Fruit fly (Drosophila melanogaster) whole organism, prepupa: Measurements from ENCODE around the gene Pat1.
A peak's percentile ranks its signal among the peaks of the same experiment; 100 is the strongest.

Experiments used
- CG10631 ChIP-seq: fragments of 200-800 bp; sonication (Bioruptor generic); optimal IDR thresholded peaks from 2 replicates; lab custom pipeline; 2016; ENCODE audit warnings: missing biosample characterization, missing genetic modification characterization
- CG10669 ChIP-seq: fragments of 200-800 bp; sonication (Bioruptor generic); optimal IDR thresholded peaks from 3 replicates; lab custom pipeline; 2018; ENCODE audit warnings: missing biosample characterization, mild to moderate bottlenecking, missing genetic modification characterization, moderate library complexity
- CG11294 ChIP-seq: fragments of 200-800 bp; sonication (Bioruptor generic); IDR thresholded peaks from 2 replicates; pipeline ENCODE4 v1.3.6; 2022; ENCODE audit warnings: missing biosample characterization, missing genetic modification characterization
- CG11902 ChIP-seq: fragments of 200-800 bp; sonication (Bioruptor generic); optimal IDR thresholded peaks from 3 replicates; lab custom pipeline; 2016; ENCODE audit warnings: missing biosample characterization, missing genetic modification characterization
- CG15336 ChIP-seq: fragments of 200-800 bp; sonication (Bioruptor generic); IDR thresholded peaks from 2 replicates; pipeline ENCODE4 v1.3.6; 2022; ENCODE audit warnings: missing biosample characterization, missing genetic modification characterization
- CG16779 ChIP-seq: fragments of 200-800 bp; sonication (Bioruptor generic); optimal IDR thresholded peaks from 3 replicates; lab custom pipeline; 2017; ENCODE audit warnings: missing biosample characterization, mild to moderate bottlenecking, missing genetic modification characterization
- CG3032 ChIP-seq: fragments of 200-800 bp; optimal IDR thresholded peaks from 2 replicates; lab custom pipeline; 2019; ENCODE audit warnings: missing biosample characterization, mild to moderate bottlenecking, missing genetic modification characterization, moderate library complexity
- CG31627 ChIP-seq: fragments of 200-800 bp; sonication (Bioruptor generic); optimal IDR thresholded peaks from 3 replicates; lab custom pipeline; 2016; ENCODE audit warnings: missing biosample characterization, missing genetic modification characterization
- CG34406 ChIP-seq: fragments of 200-800 bp; sonication (Bioruptor generic); optimal IDR thresholded peaks from 3 replicates; lab custom pipeline; 2016; ENCODE audit warnings: missing biosample characterization, missing genetic modification characterization
- CG3919 ChIP-seq: fragments of 200-800 bp; sonication (Bioruptor generic); optimal IDR thresholded peaks from 3 replicates; lab custom pipeline; 2016; ENCODE audit warnings: missing biosample characterization, missing genetic modification characterization
- CG4318 ChIP-seq: fragments of 200-800 bp; sonication (Bioruptor generic); optimal IDR thresholded peaks from 3 replicates; lab custom pipeline; 2017; ENCODE audit warnings: missing biosample characterization, mild to moderate bottlenecking, missing genetic modification characterization
- CG6163 ChIP-seq: fragments of 200-800 bp; sonication (Bioruptor generic); IDR thresholded peaks from 3 replicates; pipeline ENCODE4 v1.3.6; 2022; ENCODE audit warnings: missing biosample characterization, missing genetic modification characterization
- CG6276 ChIP-seq: fragments of 200-800 bp; sonication (Bioruptor generic); optimal IDR thresholded peaks from 2 replicates; lab custom pipeline; 2017; ENCODE audit warnings: missing biosample characterization, mild to moderate bottlenecking, missing genetic modification characterization
- CG6792 ChIP-seq: fragments of 200-800 bp; sonication (Bioruptor generic); optimal IDR thresholded peaks from 3 replicates; lab custom pipeline; 2016; ENCODE audit warnings: missing biosample characterization, missing genetic modification characterization
- CG6808 ChIP-seq: fragments of 200-800 bp; sonication (Bioruptor generic); optimal IDR thresholded peaks from 3 replicates; lab custom pipeline; 2017; ENCODE audit warnings: missing biosample characterization, missing genetic modification characterization, mild to moderate bottlenecking, moderate library complexity, missing genetic modification reagents
- CG6854 ChIP-seq: fragments of 200-800 bp; sonication (Bioruptor generic); optimal IDR thresholded peaks from 2 replicates; lab custom pipeline; 2017; ENCODE audit warnings: missing biosample characterization, mild to moderate bottlenecking, missing genetic modification characterization
- CG7368 ChIP-seq: fragments of 200-800 bp; sonication (Bioruptor generic); optimal IDR thresholded peaks from 3 replicates; lab custom pipeline; 2016; ENCODE audit warnings: missing biosample characterization, missing genetic modification characterization
- CG8119 ChIP-seq: fragments of 200-800 bp; sonication (Bioruptor generic); IDR thresholded peaks from 3 replicates; pipeline ENCODE4 v1.3.6; 2022; ENCODE audit warnings: missing biosample characterization, missing genetic modification characterization
- CG8319 ChIP-seq: fragments of 200-800 bp; sonication (Bioruptor generic); optimal IDR thresholded peaks from 3 replicates; lab custom pipeline; 2016; ENCODE audit warnings: missing biosample characterization, missing genetic modification characterization
- CG8632 ChIP-seq: fragments of 200-800 bp; sonication (Bioruptor generic); optimal IDR thresholded peaks from 3 replicates; lab custom pipeline; 2016; ENCODE audit warnings: missing biosample characterization, missing genetic modification characterization
- CG9139 ChIP-seq: fragments of 200-800 bp; sonication (Bioruptor generic); optimal IDR thresholded peaks from 3 replicates; lab custom pipeline; 2017; ENCODE audit warnings: missing biosample characterization, mild to moderate bottlenecking, missing genetic modification characterization
- Eip75B ChIP-seq: fragments of 200-800 bp; sonication (Bioruptor generic); optimal IDR thresholded peaks from 3 replicates; lab custom pipeline; 2016; ENCODE audit warnings: missing biosample characterization, missing genetic modification characterization
- Eip78C ChIP-seq: fragments of 200-800 bp; sonication (Bioruptor generic); peaks from one replicate; lab custom pipeline; 2016; ENCODE audit warnings: missing biosample characterization, missing genetic modification characterization
- Eip93F ChIP-seq: fragments of 200-800 bp; sonication (Bioruptor generic); optimal IDR thresholded peaks from 2 replicates; lab custom pipeline; 2016; ENCODE audit warnings: missing biosample characterization, mild to moderate bottlenecking, missing genetic modification characterization
- Ets21C ChIP-seq: fragments of 200-800 bp; sonication (Bioruptor generic); optimal IDR thresholded peaks from 3 replicates; lab custom pipeline; 2016; ENCODE audit warnings: missing biosample characterization, missing genetic modification characterization
- Ets96B ChIP-seq: fragments of 200-800 bp; optimal IDR thresholded peaks from 2 replicates; lab custom pipeline; 2019; ENCODE audit warnings: missing biosample characterization, mild to moderate bottlenecking, missing genetic modification characterization, moderate library complexity
- Gug ChIP-seq: fragments of 200-800 bp; sonication (Bioruptor generic); IDR thresholded peaks from 2 replicates; pipeline ENCODE4 v1.3.6; 2022; ENCODE audit warnings: missing biosample characterization, missing genetic modification characterization
- Hr38 ChIP-seq: sonication (Bioruptor generic); optimal IDR thresholded peaks from 2 replicates; lab custom pipeline; 2016; ENCODE audit warnings: missing biosample characterization, missing genetic modification characterization
- Hr39 ChIP-seq: fragments of 200-800 bp; sonication (Bioruptor generic); optimal IDR thresholded peaks from 2 replicates; lab custom pipeline; 2016; ENCODE audit warnings: missing biosample characterization, missing genetic modification characterization
- Hr4 ChIP-seq: fragments of 200-800 bp; sonication (Bioruptor generic); optimal IDR thresholded peaks from 3 replicates; lab custom pipeline; 2016; ENCODE audit warnings: missing biosample characterization, missing genetic modification characterization
- Lpt ChIP-seq: fragments of 200-800 bp; sonication (Bioruptor generic); optimal IDR thresholded peaks from 3 replicates; lab custom pipeline; 2016; ENCODE audit warnings: missing biosample characterization, missing genetic modification characterization
- Met ChIP-seq: fragments of 200-800 bp; sonication (Bioruptor generic); optimal IDR thresholded peaks from 3 replicates; lab custom pipeline; 2016; ENCODE audit warnings: missing biosample characterization, missing genetic modification characterization
- OdsH ChIP-seq: fragments of 200-800 bp; sonication (Bioruptor generic); optimal IDR thresholded peaks from 3 replicates; lab custom pipeline; 2016; ENCODE audit warnings: missing biosample characterization, missing genetic modification characterization
- Sox102F ChIP-seq: fragments of 200-800 bp; sonication (Bioruptor generic); optimal IDR thresholded peaks from 2 replicates; lab custom pipeline; 2016; ENCODE audit warnings: missing biosample characterization, mild to moderate bottlenecking, missing genetic modification characterization
- Sox14 ChIP-seq: fragments of 200-800 bp; sonication (Bioruptor generic); optimal IDR thresholded peaks from 3 replicates; lab custom pipeline; 2016; ENCODE audit warnings: missing biosample characterization, missing genetic modification characterization
- Sox15 ChIP-seq: fragments of 200-800 bp; sonication (Bioruptor generic); optimal IDR thresholded peaks from 3 replicates; lab custom pipeline; 2016; ENCODE audit warnings: missing biosample characterization, missing genetic modification characterization
- achi ChIP-seq: fragments of 200-800 bp; sonication (Bioruptor generic); optimal IDR thresholded peaks from 3 replicates; lab custom pipeline; 2016; ENCODE audit warnings: missing biosample characterization, missing genetic modification characterization
- acj6 ChIP-seq: fragments of 200-800 bp; sonication (Bioruptor generic); optimal IDR thresholded peaks from 3 replicates; lab custom pipeline; 2016; ENCODE audit warnings: missing biosample characterization, missing genetic modification characterization
- cyc ChIP-seq: fragments of 200-800 bp; sonication (Bioruptor generic); optimal IDR thresholded peaks from 3 replicates; lab custom pipeline; 2016; ENCODE audit warnings: missing biosample characterization, missing genetic modification characterization
- dac ChIP-seq: fragments of 200-800 bp; sonication (Bioruptor generic); optimal IDR thresholded peaks from 2 replicates; lab custom pipeline; 2017; ENCODE audit warnings: missing biosample characterization, mild to moderate bottlenecking, missing genetic modification characterization
- eg ChIP-seq: fragments of 200-800 bp; sonication (Bioruptor generic); IDR thresholded peaks from 3 replicates; pipeline ENCODE4 v1.3.6; 2022; ENCODE audit warnings: missing biosample characterization, missing genetic modification characterization
- esn ChIP-seq: fragments of 200-800 bp; sonication (Bioruptor generic); optimal IDR thresholded peaks from 2 replicates; lab custom pipeline; 2016; ENCODE audit warnings: missing biosample characterization, mild to moderate bottlenecking, missing genetic modification characterization, moderate library complexity
- fd85E ChIP-seq: fragments of 200-800 bp; sonication (Bioruptor generic); optimal IDR thresholded peaks from 3 replicates; lab custom pipeline; 2016; ENCODE audit warnings: missing biosample characterization, missing genetic modification characterization
- fkh ChIP-seq: fragments of 200-800 bp; sonication (Bioruptor generic); optimal IDR thresholded peaks from 3 replicates; lab custom pipeline; 2017; ENCODE audit warnings: missing biosample characterization, mild to moderate bottlenecking, missing genetic modification characterization, moderate library complexity
- lz ChIP-seq: fragments of 200-800 bp; sonication (Bioruptor generic); optimal IDR thresholded peaks from 3 replicates; lab custom pipeline; 2016; ENCODE audit warnings: missing biosample characterization, missing genetic modification characterization
- net ChIP-seq: fragments of 200-800 bp; sonication (Bioruptor generic); optimal IDR thresholded peaks from 3 replicates; lab custom pipeline; 2016; ENCODE audit warnings: missing biosample characterization, missing genetic modification characterization
- pdm3 ChIP-seq: fragments of 200-800 bp; sonication (Bioruptor generic); optimal IDR thresholded peaks from 3 replicates; lab custom pipeline; 2016; ENCODE audit warnings: missing biosample characterization, missing genetic modification characterization
- salr ChIP-seq, 2 experiments: fragments of 200-800 bp; sonication (Bioruptor generic); optimal IDR thresholded peaks; 3 replicates each; lab custom pipeline; 2016 to 2018; ENCODE audit warnings: missing biosample characterization in 2 of 2, missing genetic modification characterization in 2 of 2, mild to moderate bottlenecking in 1 of 2
- ss ChIP-seq, 2 experiments: fragments of 200-800 bp; sonication (Bioruptor generic); optimal IDR thresholded peaks; 2 replicates in 1 of 2; 3 replicates in 1 of 2; lab custom pipeline; 2017 to 2018; ENCODE audit warnings: mild to moderate bottlenecking in 2 of 2, missing biosample characterization in 2 of 2, missing genetic modification characterization in 2 of 2, moderate library complexity in 1 of 2
- svp ChIP-seq: fragments of 200-800 bp; sonication (Bioruptor generic); peaks from one replicate; lab custom pipeline; 2016; ENCODE audit warnings: missing biosample characterization, missing genetic modification characterization
- topi ChIP-seq: fragments of 200-800 bp; sonication (Bioruptor generic); optimal IDR thresholded peaks from 3 replicates; lab custom pipeline; 2016; ENCODE audit warnings: missing biosample characterization, missing genetic modification characterization
- vri ChIP-seq: fragments of 200-800 bp; sonication (Bioruptor generic); optimal IDR thresholded peaks from 3 replicates; lab custom pipeline; 2016; ENCODE audit warnings: missing biosample characterization, mild to moderate bottlenecking, missing genetic modification characterization

The Pat1 gene

DNA sequence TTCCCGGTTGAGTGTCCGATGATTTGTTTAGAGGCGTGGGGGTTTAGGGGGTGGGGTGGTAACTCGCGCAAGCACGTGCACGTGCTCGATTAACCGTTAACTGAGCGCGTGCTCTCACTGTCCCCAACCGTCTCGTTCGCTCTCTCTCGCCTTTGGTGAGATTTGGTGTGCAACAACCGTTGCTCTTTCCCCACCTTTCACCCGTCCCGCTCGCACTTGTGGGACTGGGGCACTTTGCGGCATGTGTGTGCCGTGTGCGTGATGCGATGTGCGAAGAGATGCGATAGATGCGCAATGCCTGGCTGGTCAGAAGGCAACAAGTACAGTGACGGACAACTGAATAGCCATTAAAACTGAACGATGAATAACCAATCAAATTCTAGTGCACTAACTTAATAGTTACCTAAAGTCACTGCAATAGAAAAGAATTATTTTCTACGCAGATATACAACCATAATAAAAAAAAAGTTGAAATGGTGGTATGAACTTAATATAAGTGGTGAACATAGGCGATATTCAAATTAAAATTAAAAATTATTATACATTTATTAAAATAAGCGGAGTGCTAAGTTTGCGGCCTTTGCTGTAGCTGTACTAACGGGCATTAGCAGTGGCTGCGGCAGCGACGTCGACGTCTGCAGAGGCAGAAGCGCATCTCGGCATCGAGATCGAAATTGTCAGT lies 19.2 kb upstream of the Pat1 start:
- TF ChIP-seq Gug (GFP tag; lab: Robert Waterston, UW) (peak; percentile 79), ss (GFP tag; optimal IDR thresholded peaks at IDR 0.05; lab: Kevin White, UChicago) (peak; percentile 72 to 78), Sox14 (peak; percentile 66), eg (GFP tag; lab: Robert Waterston, UW) (peak; percentile 90), topi (GFP tag; lab: Kevin White, UChicago) (peak; percentile 71), dac (peak; percentile 89), CG10669 (GFP tag; lab: Kevin White, UChicago) (peak; percentile 74), Ets21C (peak; percentile 45), svp (GFP tag; lab: Kevin White, UChicago) (peak; percentile 91), OdsH (peak; percentile 84), Hr38 (GFP tag; lab: Kevin White, UChicago) (no peak), CG6163 (peak; percentile 81), CG16779 (tag; lab: Kevin White, UChicago) (peak; percentile 79), salr (GFP tag; optimal IDR thresholded peaks at IDR 0.05; lab: Kevin White, UChicago) (peak; percentile 19 to 87), CG6808 (GFP tag; lab: Kevin White, UChicago) (peak; percentile 73), CG6854 (peak; percentile 68), achi (peak; percentile 88), net (GFP tag; lab: Kevin White, UChicago) (peak; percentile 81), CG34406 (GFP tag; lab: Kevin White, UChicago) (peak; percentile 72), cyc (GFP tag; lab: Kevin White, UChicago) (peak; percentile 61), Eip78C (GFP tag; lab: Kevin White, UChicago) (peak; percentile 89), vri (GFP tag; lab: Kevin White, UChicago) (peak; percentile 54), lz (GFP tag; lab: Kevin White, UChicago) (peak; percentile 72), CG11902 (GFP tag; lab: Kevin White, UChicago) (peak; percentile 42), CG31627 (GFP tag; lab: Kevin White, UChicago) (peak; percentile 54), Ets96B (tag; lab: Kevin White, UChicago) (peak; percentile 75), fkh (GFP tag; lab: Kevin White, UChicago) (no peak), Hr4 (GFP tag; lab: Kevin White, UChicago) (peak; percentile 88), CG8632 (GFP tag; lab: Kevin White, UChicago) (peak; percentile 67), CG4318 (GFP tag; lab: Kevin White, UChicago) (peak; percentile 90), CG6276 (peak; percentile 97), pdm3 (GFP tag; lab: Kevin White, UChicago) (peak; percentile 71), CG6792 (GFP tag; lab: Kevin White, UChicago) (peak; percentile 65), Eip93F (GFP tag; lab: Kevin White, UChicago) (peak; percentile 37), fd85E (GFP tag; lab: Kevin White, UChicago) (no peak), CG10631 (peak; percentile 82), Sox15 (GFP tag; lab: Kevin White, UChicago) (peak; percentile 52), CG7368 (GFP tag; lab: Kevin White, UChicago) (peak; percentile 64), CG8119 (GFP tag; lab: Robert Waterston, UW) (peak; percentile 96), acj6 (GFP tag; lab: Kevin White, UChicago) (peak; percentile 76), CG8319 (GFP tag; lab: Kevin White, UChicago) (peak; percentile 31), Hr39 (GFP tag; lab: Kevin White, UChicago) (peak; percentile 53), CG9139 (GFP tag; lab: Kevin White, UChicago) (peak; percentile 40), CG15336 (peak; percentile 95), esn (GFP tag; lab: Kevin White, UChicago) (peak; percentile 75), CG11294 (peak; percentile 77), Lpt (GFP tag; lab: Kevin White, UChicago) (peak; percentile 87), Eip75B (GFP tag; lab: Kevin White, UChicago) (peak; percentile 51), Sox102F (GFP tag; lab: Kevin White, UChicago) (peak; percentile 69), CG3032 (tag; lab: Kevin White, UChicago) (peak; percentile 77), Met (GFP tag; lab: Kevin White, UChicago) (peak; percentile 71), CG3919 (GFP tag; lab: Kevin White, UChicago) (peak; percentile 81)
